Worm (Caenorhabditis elegans) whole organism, L2 larva: Measurements from ENCODE around the gene ced-11.

Experiments
- C34F6.9 ChIP-seq: fragments of 150-350 bp; optimal IDR thresholded peaks from 2 replicates; lab custom pipeline; 2014; ENCODE audit warnings: missing biosample characterization, missing genetic modification characterization
- R02D3.7 ChIP-seq: fragments of 150-350 bp; optimal IDR thresholded peaks from 2 replicates; lab custom pipeline; 2014; ENCODE audit warnings: missing biosample characterization, missing genetic modification characterization
- Y55F3AM.14 ChIP-seq: fragments of 200-800 bp; sonication (Bioruptor generic); optimal IDR thresholded peaks from 2 replicates; lab custom pipeline; 2018; ENCODE audit warnings: mild to moderate bottlenecking, missing genetic modification characterization, missing compliant biosample characterization
- ama-1 ChIP-seq: fragments of 150-350 bp; optimal IDR thresholded peaks from 2 replicates; lab custom pipeline; 2018; ENCODE audit warnings: inconsistent platforms
- blmp-1 ChIP-seq: sonication (generic microtip); optimal IDR thresholded peaks from 2 replicates; lab custom pipeline; 2017; ENCODE audit warnings: missing genetic modification characterization, mild to moderate bottlenecking, missing compliant biosample characterization, antibody characterized with exemption, moderate library complexity; ENCODE audit not compliant: insufficient read depth
- ceh-16 ChIP-seq: fragments of 150-350 bp; optimal IDR thresholded peaks from 2 replicates; lab custom pipeline; 2014; ENCODE audit warnings: missing biosample characterization, missing genetic modification characterization
- ceh-82 ChIP-seq: fragments of 150-350 bp; optimal IDR thresholded peaks from 2 replicates; lab custom pipeline; 2014; ENCODE audit warnings: missing biosample characterization, missing genetic modification characterization
- crh-2 ChIP-seq: sonication (generic microtip); optimal IDR thresholded peaks from 2 replicates; lab custom pipeline; 2017; ENCODE audit warnings: missing biosample characterization, missing genetic modification characterization
- egl-27 ChIP-seq: sonication (generic microtip); optimal IDR thresholded peaks from 3 replicates; lab custom pipeline; 2017; ENCODE audit warnings: missing biosample characterization, missing genetic modification reagents, missing genetic modification characterization
- elt-3 ChIP-seq: sonication (generic microtip); optimal IDR thresholded peaks from 2 replicates; lab custom pipeline; 2017; ENCODE audit warnings: missing biosample characterization, missing genetic modification characterization
- lin-11 ChIP-seq: fragments of 150-350 bp; sonication (generic microtip); optimal IDR thresholded peaks from 2 replicates; lab custom pipeline; 2014; ENCODE audit warnings: missing biosample characterization, missing genetic modification characterization, inconsistent platforms, mixed read lengths
- lin-13 ChIP-seq: fragments of 150-350 bp; optimal IDR thresholded peaks from 2 replicates; lab custom pipeline; 2014; ENCODE audit warnings: missing biosample characterization, missing genetic modification reagents, missing genetic modification characterization
- mbf-1 ChIP-seq: sonication (generic microtip); optimal IDR thresholded peaks from 2 replicates; lab custom pipeline; 2017; ENCODE audit warnings: missing biosample characterization, missing genetic modification characterization
- mdl-1 ChIP-seq, 2 experiments: fragments of 150-350 bp in 1 of 2; sonication (generic microtip) in 1 of 2; optimal IDR thresholded peaks; 2 replicates each; lab custom pipeline; 2017; ENCODE audit warnings: missing biosample characterization in 2 of 2, missing genetic modification characterization in 2 of 2
- nhr-10 ChIP-seq: sonication (generic microtip); optimal IDR thresholded peaks from 2 replicates; lab custom pipeline; 2017; ENCODE audit warnings: missing biosample characterization, missing genetic modification characterization
- nhr-12 ChIP-seq: fragments of 150-350 bp; optimal IDR thresholded peaks from 2 replicates; lab custom pipeline; 2014; ENCODE audit warnings: missing biosample characterization, missing genetic modification characterization
- nhr-129 ChIP-seq: fragments of 150-350 bp; optimal IDR thresholded peaks from 2 replicates; lab custom pipeline; 2014; ENCODE audit warnings: missing biosample characterization, missing genetic modification characterization
- nhr-23 ChIP-seq: fragments of 150-350 bp; optimal IDR thresholded peaks from 2 replicates; lab custom pipeline; 2014; ENCODE audit warnings: missing biosample characterization, missing genetic modification reagents, missing genetic modification characterization
- nhr-237 ChIP-seq: fragments of 150-350 bp; optimal IDR thresholded peaks from 2 replicates; lab custom pipeline; 2014; ENCODE audit warnings: missing biosample characterization, missing genetic modification characterization
- nhr-25 ChIP-seq: fragments of 150-350 bp; sonication (generic microtip); optimal IDR thresholded peaks from 3 replicates; lab custom pipeline; 2014; ENCODE audit warnings: missing biosample characterization, missing genetic modification characterization
- nhr-6 ChIP-seq: fragments of 150-350 bp; optimal IDR thresholded peaks from 2 replicates; lab custom pipeline; 2014; ENCODE audit warnings: missing biosample characterization, missing genetic modification characterization
- nhr-77 ChIP-seq: fragments of 150-350 bp; optimal IDR thresholded peaks from 2 replicates; lab custom pipeline; 2014; ENCODE audit warnings: missing biosample characterization, missing genetic modification characterization
- sma-3 ChIP-seq: sonication (generic microtip); optimal IDR thresholded peaks from 2 replicates; lab custom pipeline; 2016; ENCODE audit warnings: missing genetic modification reagents, missing genetic modification characterization, missing compliant biosample characterization
- sma-9 ChIP-seq, 2 experiments: fragments of 150-350 bp in 1 of 2; sonication (generic microtip) in 1 of 2; optimal IDR thresholded peaks; 2 replicates each; lab custom pipeline; 2014 to 2016; ENCODE audit warnings: missing genetic modification characterization in 2 of 2, mild to moderate bottlenecking in 1 of 2, missing biosample characterization in 1 of 2, missing compliant biosample characterization in 1 of 2, missing genetic modification reagents in 1 of 2, moderate library complexity in 1 of 2
- snpc-4 ChIP-seq: fragments of 150-350 bp; optimal IDR thresholded peaks from 2 replicates; lab custom pipeline; 2014; ENCODE audit warnings: missing biosample characterization, missing genetic modification characterization
- unc-39 ChIP-seq: fragments of 150-350 bp; optimal IDR thresholded peaks from 2 replicates; lab custom pipeline; 2014; ENCODE audit warnings: missing biosample characterization, missing genetic modification characterization
- unc-55 ChIP-seq: fragments of 150-350 bp; sonication (generic microtip); optimal IDR thresholded peaks from 3 replicates; lab custom pipeline; 2014; ENCODE audit warnings: missing biosample characterization, missing genetic modification reagents, missing genetic modification characterization
- unc-62 ChIP-seq: fragments of 150-350 bp; optimal IDR thresholded peaks from 2 replicates; lab custom pipeline; 2014; ENCODE audit warnings: missing biosample characterization, missing genetic modification reagents, missing genetic modification characterization
- zag-1 ChIP-seq: fragments of 150-350 bp; optimal IDR thresholded peaks from 2 replicates; lab custom pipeline; 2014; ENCODE audit warnings: missing biosample characterization, missing genetic modification characterization
- ztf-4 ChIP-seq: fragments of 150-350 bp; optimal IDR thresholded peaks from 2 replicates; lab custom pipeline; 2014; ENCODE audit warnings: missing biosample characterization, missing genetic modification characterization

The ced-11 gene

DNA sequence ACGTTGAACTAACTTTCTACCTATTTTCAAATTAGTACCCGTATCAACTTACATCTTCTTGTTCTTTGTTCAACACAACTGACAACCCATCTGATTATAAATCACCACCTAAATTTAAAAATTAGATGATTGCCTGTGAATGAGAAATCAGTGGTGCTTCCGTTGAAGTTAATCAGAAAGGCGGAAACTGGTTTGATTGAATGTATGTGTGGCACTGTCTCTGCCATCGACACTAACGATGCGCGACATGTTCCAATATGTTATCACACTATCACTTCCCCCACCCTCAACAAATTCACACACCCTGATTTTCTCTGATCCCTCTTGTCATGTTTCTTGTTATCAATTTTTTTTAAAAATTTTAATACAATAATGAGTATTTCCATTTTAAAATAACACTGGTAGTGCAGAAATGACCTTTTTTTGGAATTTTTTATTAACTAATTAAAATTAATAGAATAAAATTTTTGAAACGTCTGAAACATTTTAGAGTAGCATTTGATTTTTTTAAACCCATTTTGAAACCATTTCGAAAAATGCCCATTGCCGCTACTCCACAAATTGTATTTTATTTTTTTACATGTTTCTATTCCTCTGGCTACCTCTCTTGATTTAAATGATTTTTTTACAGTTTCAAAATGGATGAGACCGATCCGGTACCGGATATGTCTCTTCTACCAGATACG, at the start of gene ced-11:
Gene ced-11, plus strand, starts transcription at position 636 of the 686 bp plus-strand sequence.
- TF ChIP-seq sma-9 (GFP tag; optimal IDR thresholded peaks at IDR 0.05; lab: Kevin White, UChicago) (peak; percentile 1), sma-9 (tag; optimal IDR thresholded peaks at IDR 0.05; lab: Kevin White, UChicago) (no peak), sma-3 (GFP tag; lab: Kevin White, UChicago) (peak; percentile 7), ceh-82 (tag; lab: Kevin White, UChicago) (no peak)

DNA sequence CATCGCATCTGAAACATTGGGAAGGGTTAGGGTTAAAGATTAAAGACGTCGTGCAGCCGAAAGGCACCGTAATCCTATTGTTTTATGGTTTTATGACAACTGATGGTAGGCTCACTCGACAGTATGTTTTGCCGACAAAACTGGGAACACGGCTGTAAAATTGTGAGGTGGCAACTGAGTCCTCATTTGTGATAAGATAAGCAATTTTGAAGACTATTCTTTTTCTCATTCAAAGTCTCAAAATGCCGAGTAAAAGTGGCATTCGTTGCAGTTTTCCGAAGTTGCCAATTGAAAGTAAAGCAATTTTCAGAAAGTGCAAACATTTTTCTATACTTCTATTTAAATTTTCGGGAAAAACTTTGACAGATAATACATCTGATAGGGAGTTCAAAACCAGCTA, 49.6 kb upstream of the ced-11 start:
- no peak for TF ChIP-seq R02D3.7 (tag; lab: Kevin White, UChicago)
- no peak for TF ChIP-seq nhr-25 (tag; lab: Kevin White, UChicago)
- TF ChIP-seq snpc-4, result no peak
- no peak for TF ChIP-seq blmp-1 (tag; lab: Kevin White, UChicago)
- TF ChIP-seq nhr-12 (tag; lab: Kevin White, UChicago), result no peak
- TF ChIP-seq ztf-4, result no peak

DNA sequence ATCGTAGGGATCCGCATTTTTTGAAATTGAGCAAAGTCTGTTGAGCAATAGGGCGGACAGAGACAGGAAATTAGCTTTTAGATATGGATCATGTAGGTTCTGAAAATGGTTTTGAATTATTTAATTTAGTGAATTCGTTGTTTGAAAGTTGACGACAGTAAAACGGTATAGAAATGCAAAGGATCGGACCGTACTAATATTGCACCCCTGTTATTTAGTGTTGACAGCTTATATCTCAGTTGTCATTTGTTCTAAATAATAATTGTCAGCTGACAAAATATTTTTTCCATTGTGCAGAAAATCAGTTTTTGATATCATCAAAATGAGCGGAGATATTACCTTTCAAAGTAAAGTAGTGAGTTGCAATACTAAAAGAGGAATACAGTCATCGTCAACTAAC, 48.0 kb upstream of the ced-11 start, which contains the start of gene lin-12:
Gene lin-12, minus strand, starts transcription at position 101 of the 400 bp plus-strand sequence.
- TF ChIP-seq blmp-1 (tag; lab: Kevin White, UChicago) (no peak), zag-1 (tag; lab: Kevin White, UChicago) (no peak), nhr-23 (tag; lab: Kevin White, UChicago) (no peak), C34F6.9 (tag; lab: Kevin White, UChicago) (no peak), nhr-6 (tag; lab: Kevin White, UChicago) (no peak), elt-3 (no peak), egl-27 (no peak), unc-39 (tag; lab: Kevin White, UChicago) (no peak), ceh-16 (tag; lab: Kevin White, UChicago) (no peak), nhr-10 (no peak), unc-55 (no peak)

DNA sequence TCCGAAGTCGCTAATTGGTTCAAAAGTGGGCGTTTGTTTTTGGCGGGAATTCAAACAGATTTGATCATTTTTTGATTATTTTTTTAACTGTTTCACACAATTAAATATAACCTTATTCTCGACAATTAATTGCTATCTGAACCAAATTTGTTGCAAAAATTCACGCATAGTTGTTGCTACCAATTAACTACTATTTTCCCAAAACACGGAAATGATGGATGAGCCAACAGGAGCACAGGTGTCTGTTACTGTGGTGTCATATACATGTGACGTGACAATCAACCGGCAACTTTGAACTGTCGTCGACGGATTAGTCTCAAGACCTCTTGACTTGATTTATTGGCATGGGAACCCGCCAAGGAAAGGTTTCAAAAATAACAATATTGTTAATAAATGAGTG, 46.7 kb upstream of the ced-11 start:
- TF ChIP-seq nhr-77 (tag; lab: Kevin White, UChicago) (no peak), crh-2 (tag; lab: Kevin White, UChicago) (no peak)
- TF ChIP-seq, all 48 proteins: peak for 0

DNA sequence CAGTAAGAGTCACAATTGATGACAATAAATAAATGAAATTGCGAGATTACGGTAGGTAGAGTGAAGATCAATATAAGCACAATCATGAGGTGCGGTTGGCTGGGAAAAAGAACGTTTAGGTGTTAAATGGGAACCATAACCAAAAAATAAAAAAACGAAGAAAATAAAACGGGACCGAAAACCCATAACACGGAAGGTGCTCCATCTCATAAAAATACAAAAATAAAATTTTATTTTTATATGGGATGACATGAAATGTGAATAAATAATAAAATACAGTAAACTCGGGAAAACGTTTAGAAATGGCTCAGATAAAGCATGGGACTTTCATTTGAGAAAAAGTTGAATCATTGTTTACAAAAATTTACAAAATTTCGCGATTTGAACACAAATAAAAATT, 43.8 kb upstream of the ced-11 start, which contains the start of gene F02A9.7:
Gene F02A9.7, minus strand, starts transcription at position 101 of the 400 bp plus-strand sequence.
- TF ChIP-seq Y55F3AM.14, result no peak
- no peak for TF ChIP-seq sma-9 (GFP tag; optimal IDR thresholded peaks at IDR 0.05; lab: Kevin White, UChicago)
- no peak for TF ChIP-seq sma-9 (tag; optimal IDR thresholded peaks at IDR 0.05; lab: Kevin White, UChicago)
- no peak for TF ChIP-seq sma-3 (GFP tag; lab: Kevin White, UChicago)
- no peak for TF ChIP-seq lin-11 (tag; lab: Kevin White, UChicago)
- no peak for TF ChIP-seq nhr-25 (tag; lab: Kevin White, UChicago)
- no peak for TF ChIP-seq mdl-1 (tag; optimal IDR thresholded peaks at IDR 0.05; lab: Kevin White, UChicago)
- no peak for TF ChIP-seq egl-27
- TF ChIP-seq crh-2 (tag; lab: Kevin White, UChicago), result no peak
- no peak for TF ChIP-seq mbf-1 (tag; lab: Kevin White, UChicago)
- no peak for TF ChIP-seq ztf-4
- no peak for TF ChIP-seq nhr-6 (tag; lab: Kevin White, UChicago)

DNA sequence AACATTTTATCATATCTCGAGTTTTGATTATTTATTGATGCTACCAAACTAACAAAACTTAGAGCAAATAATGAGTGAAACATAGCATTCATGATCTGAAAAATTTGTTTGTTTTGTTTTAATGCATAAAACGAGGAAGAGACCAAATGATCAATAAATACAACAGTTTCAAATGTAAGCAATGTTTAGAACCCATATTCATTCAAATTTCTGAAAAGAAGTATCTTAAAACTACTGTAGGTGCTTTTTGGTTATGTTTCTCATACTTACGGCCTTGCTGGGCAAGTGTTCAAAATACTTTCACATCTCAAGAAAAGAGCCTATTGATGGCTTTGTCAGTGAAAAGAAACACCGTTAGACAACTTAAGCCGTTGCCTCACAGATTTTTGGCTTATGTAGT, 41.6 kb upstream of the ced-11 start, which contains the start of gene F02A9.1:
Gene F02A9.1, minus strand, starts transcription at position 101 of the 400 bp plus-strand sequence.
- TF ChIP-seq nhr-129 (tag; lab: Kevin White, UChicago) (no peak), zag-1 (tag; lab: Kevin White, UChicago) (no peak), unc-62 (GFP tag; lab: Kevin White, UChicago) (no peak)

DNA sequence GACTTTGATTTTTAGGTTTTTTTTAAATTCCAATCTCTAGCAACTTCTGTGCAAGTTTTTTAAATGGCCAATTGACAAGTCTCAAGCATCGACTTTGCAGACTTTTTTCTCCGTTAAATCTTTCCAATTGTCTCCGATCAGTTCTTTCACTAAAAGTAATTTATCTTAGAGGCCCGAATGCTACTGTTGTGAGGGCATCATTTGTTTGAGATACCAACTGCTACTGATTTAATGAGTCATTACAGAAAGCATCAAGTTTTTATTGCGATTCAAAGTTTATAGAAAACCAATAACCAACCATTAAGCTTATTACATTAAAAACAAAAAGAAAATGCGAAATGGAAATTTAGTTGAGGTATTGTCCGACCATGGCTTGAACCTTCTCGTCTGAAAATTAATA, 39.2 kb upstream of the ced-11 start:
- TF ChIP-seq lin-13 (no peak), elt-3 (no peak), nhr-237 (tag; lab: Kevin White, UChicago) (no peak), ama-1 (peak; percentile 38), nhr-129 (tag; lab: Kevin White, UChicago) (peak; percentile 4)
